Worm (Caenorhabditis elegans) whole organism, late embryonic: Measurements from ENCODE around the gene sri-54.
"Not testable (repeated sequence)": the region's sequence is repeated elsewhere in the genome, so short reads cannot be mapped to it uniquely, and the experiment has no call there.

Experiments used
- C08G9.2 ChIP-seq: sonication (generic microtip); optimal IDR thresholded peaks from 2 replicates; lab custom pipeline; 2016; ENCODE audit warnings: mild to moderate bottlenecking, missing genetic modification characterization, moderate library complexity, missing compliant biosample characterization
- F13H6.1 ChIP-seq: sonication (generic microtip); optimal IDR thresholded peaks from 2 replicates; lab custom pipeline; 2016; ENCODE audit warnings: missing genetic modification characterization, missing compliant biosample characterization
- ceh-24 ChIP-seq: sonication (generic microtip); optimal IDR thresholded peaks from 2 replicates; lab custom pipeline; 2016; ENCODE audit warnings: mild to moderate bottlenecking, missing genetic modification characterization, missing compliant biosample characterization
- ets-4 ChIP-seq: sonication (generic microtip); optimal IDR thresholded peaks from 2 replicates; lab custom pipeline; 2016; ENCODE audit warnings: missing genetic modification characterization, missing compliant biosample characterization
- pha-4 ChIP-seq: fragments of 150-350 bp; optimal IDR thresholded peaks from 2 replicates; lab custom pipeline; 2018; ENCODE audit warnings: missing biosample characterization, missing genetic modification reagents, missing genetic modification characterization
- pqm-1 ChIP-seq: sonication (generic microtip); optimal IDR thresholded peaks from 2 replicates; lab custom pipeline; 2016; ENCODE audit warnings: missing genetic modification characterization, missing compliant biosample characterization
- sdc-2 ChIP-seq: sonication (generic microtip); optimal IDR thresholded peaks from 2 replicates; lab custom pipeline; 2016; ENCODE audit warnings: missing genotype, missing genetic modification characterization, missing compliant biosample characterization
- tbx-2 ChIP-seq: sonication (generic microtip); optimal IDR thresholded peaks from 2 replicates; lab custom pipeline; 2016; ENCODE audit warnings: missing genetic modification characterization, missing compliant biosample characterization

DNA sequence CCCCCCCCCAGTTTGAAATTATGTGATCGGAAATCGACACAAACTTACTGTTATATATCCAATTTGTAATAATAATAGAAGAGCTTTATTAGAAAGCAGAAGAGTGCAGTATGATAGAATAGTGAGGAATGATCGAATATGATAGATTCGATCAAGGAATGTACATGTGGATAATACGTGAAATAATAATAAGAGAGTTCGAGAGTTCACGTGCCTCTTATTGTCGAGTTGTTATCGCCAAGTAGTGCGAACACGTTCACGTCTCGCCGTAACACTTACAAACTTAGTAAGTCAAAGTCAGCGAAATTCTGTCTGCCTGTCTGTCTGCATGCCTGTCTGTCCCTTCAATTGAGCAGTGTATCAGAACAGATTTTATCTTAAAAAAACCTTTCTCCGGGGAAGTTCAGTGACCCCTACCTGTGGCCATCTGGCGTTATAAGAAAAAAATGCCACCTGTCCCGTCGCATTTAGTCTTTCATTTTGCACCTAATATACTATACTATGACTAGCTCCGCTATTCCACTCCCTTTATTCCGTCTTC lies 45.7 kb upstream of the sri-54 start, which contains the start of the genes Y27F2A.6 and Y27F2A.8:
- not testable (repeated sequence) for TF ChIP-seq ets-4 (tag; lab: Kevin White, UChicago); tbx-2 (tag; lab: Kevin White, UChicago); F13H6.1 (tag; lab: Kevin White, UChicago); sdc-2; ceh-24; C08G9.2; pqm-1 (tag; lab: Kevin White, UChicago); pha-4 (tag; lab: Kevin White, UChicago)
